Worm (Caenorhabditis elegans) whole organism, early embryonic: ENCODE results near the gene srg-3.

Source experiments
- F13C5.2 ChIP-seq: sonication (generic microtip); optimal IDR thresholded peaks from 2 replicates; lab custom pipeline; 2017; ENCODE audit warnings: mild to moderate bottlenecking, missing genetic modification characterization, inconsistent platforms, missing compliant biosample characterization
- ets-7 ChIP-seq: sonication (generic microtip); optimal IDR thresholded peaks from 2 replicates; lab custom pipeline; 2016; ENCODE audit warnings: missing genotype, missing genetic modification characterization, missing compliant biosample characterization
- flt-1 ChIP-seq: fragments of 200-800 bp; sonication (Bioruptor generic); IDR thresholded peaks from 2 replicates; pipeline ENCODE4 v1.3.6; 2022; ENCODE audit warnings: missing genetic modification characterization, missing compliant biosample characterization
- hmbx-1 ChIP-seq: sonication (generic microtip); optimal IDR thresholded peaks from 2 replicates; lab custom pipeline; 2016; ENCODE audit warnings: mild to moderate bottlenecking, missing genetic modification characterization, missing compliant biosample characterization
- pes-1 ChIP-seq: fragments of 200-800 bp; sonication (Bioruptor generic); IDR thresholded peaks from 2 replicates; pipeline ENCODE4 v1.3.6; 2022; ENCODE audit warnings: missing genetic modification reagents, missing genetic modification characterization, missing compliant biosample characterization

DNA sequence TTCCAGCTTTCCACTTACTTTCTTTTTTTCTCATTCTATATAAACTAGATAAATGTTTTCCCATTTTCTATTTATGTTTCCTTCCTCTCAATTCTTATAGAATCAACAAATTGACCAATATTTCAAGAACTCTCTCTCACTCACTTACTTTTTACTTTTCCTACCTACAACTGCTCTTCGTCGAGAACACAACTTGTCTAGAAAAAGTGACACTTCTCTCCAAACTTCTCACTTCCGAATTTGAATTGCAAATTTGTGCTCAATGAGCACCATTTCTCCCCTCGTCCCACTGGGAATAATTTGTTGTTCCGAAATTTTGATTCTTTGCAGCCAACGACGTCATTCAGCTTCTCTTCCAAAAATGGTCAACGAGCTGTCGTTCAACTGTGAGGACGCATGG, 28.0 kb upstream of the srg-3 start, which contains the start of gene F47D12.3:
- no peak for TF ChIP-seq flt-1
- TF ChIP-seq F13C5.2 (tag; lab: Kevin White, UChicago), result no peak
- no peak for TF ChIP-seq pes-1 (GFP tag; lab: Robert Waterston, UW)
- TF ChIP-seq ets-7 (tag; lab: Kevin White, UChicago), result no peak
- TF ChIP-seq hmbx-1 (tag; lab: Kevin White, UChicago), result no peak
